Worm (Caenorhabditis elegans): ENCODE measurements around the gene srh-138.

ce11 chrV:16506650-16507049, 35.8 kb upstream of the srh-138 start:
- no peak for TF ChIP-seq mef-2 (tag; optimal IDR thresholded peaks at IDR 0.05)
- no peak for TF ChIP-seq ama-1 (optimal IDR thresholded peaks at IDR 0.05)
